Fruit fly (Drosophila melanogaster) whole organism, embryonic: Measurements from ENCODE around the gene Obp28a.

Experiments
- Bgb ChIP-seq: fragments of 200-800 bp; sonication (Bioruptor generic); IDR thresholded peaks from 2 replicates; pipeline ENCODE4 v1.3.6; 2022; ENCODE audit warnings: missing biosample characterization, missing genetic modification characterization; ENCODE audit not compliant: partially characterized antibody
- CG11398 ChIP-seq: fragments of 200-800 bp; sonication (Bioruptor generic); optimal IDR thresholded peaks from 2 replicates; lab custom pipeline; 2016; ENCODE audit warnings: missing biosample characterization, missing genetic modification characterization
- CG14710 ChIP-seq: fragments of 200-800 bp; sonication (Bioruptor generic); optimal IDR thresholded peaks from 3 replicates; lab custom pipeline; 2019; ENCODE audit warnings: missing biosample characterization, mild to moderate bottlenecking, missing genetic modification characterization, moderate library complexity
- CG1529 ChIP-seq: fragments of 200-800 bp; sonication (Bioruptor generic); optimal IDR thresholded peaks from 3 replicates; lab custom pipeline; 2018; ENCODE audit warnings: missing biosample characterization, missing genetic modification characterization
- CG1603 ChIP-seq: fragments of 200-800 bp; sonication (Bioruptor generic); optimal IDR thresholded peaks from 2 replicates; lab custom pipeline; 2019; ENCODE audit warnings: missing biosample characterization, mild to moderate bottlenecking, missing genetic modification characterization, moderate library complexity
- CG17328 ChIP-seq: fragments of 200-800 bp; sonication (Bioruptor generic); IDR thresholded peaks from 2 replicates; pipeline ENCODE4 v1.3.6; 2022; ENCODE audit warnings: missing biosample characterization, missing genetic modification characterization
- CG17359 ChIP-seq: fragments of 200-800 bp; sonication (Bioruptor generic); optimal IDR thresholded peaks from 3 replicates; lab custom pipeline; 2018; ENCODE audit warnings: missing biosample characterization, mild to moderate bottlenecking, missing genetic modification characterization, moderate library complexity
- CG17361 ChIP-seq: fragments of 200-800 bp; sonication (Bioruptor generic); IDR thresholded peaks from 3 replicates; pipeline ENCODE4 v1.3.6; 2022; ENCODE audit warnings: missing biosample characterization, missing genetic modification characterization
- CG18262 ChIP-seq: fragments of 200-800 bp; optimal IDR thresholded peaks from 3 replicates; lab custom pipeline; 2019; ENCODE audit warnings: missing biosample characterization, mild to moderate bottlenecking, missing genetic modification characterization, moderate library complexity
- CG2116 ChIP-seq: fragments of 200-800 bp; sonication (Bioruptor generic); optimal IDR thresholded peaks from 3 replicates; lab custom pipeline; 2018; ENCODE audit warnings: missing biosample characterization, mild to moderate bottlenecking, missing genetic modification characterization
- CG30431 ChIP-seq: fragments of 200-800 bp; sonication (Bioruptor generic); optimal IDR thresholded peaks from 2 replicates; lab custom pipeline; 2017; ENCODE audit warnings: missing biosample characterization, missing genetic modification characterization
- CG42726 ChIP-seq: fragments of 200-800 bp; sonication (Bioruptor generic); IDR thresholded peaks from 2 replicates; pipeline ENCODE4 v1.3.6; 2022; ENCODE audit warnings: missing biosample characterization, missing genetic modification characterization; ENCODE audit not compliant: partially characterized antibody
- CG43689 ChIP-seq: fragments of 200-800 bp; sonication (Bioruptor generic); IDR thresholded peaks from 2 replicates; pipeline ENCODE4 v1.3.6; 2022; ENCODE audit warnings: missing biosample characterization, missing genetic modification characterization
- CG6813 ChIP-seq: fragments of 200-800 bp; sonication (Bioruptor generic); optimal IDR thresholded peaks from 2 replicates; lab custom pipeline; 2017; ENCODE audit warnings: missing biosample characterization, missing genetic modification characterization, mild to moderate bottlenecking, moderate library complexity, missing genetic modification reagents
- CG7839 ChIP-seq: fragments of 200-800 bp; sonication (Bioruptor generic); optimal IDR thresholded peaks from 3 replicates; lab custom pipeline; 2018; ENCODE audit warnings: missing biosample characterization, mild to moderate bottlenecking, missing genetic modification characterization, moderate library complexity
- CG8290 ChIP-seq, 3 experiments: fragments of 200-800 bp; sonication (Bioruptor generic); optimal IDR thresholded peaks; 2 replicates each; lab custom pipeline; 2016 to 2019; ENCODE audit warnings: missing biosample characterization in 3 of 3, missing genetic modification characterization in 3 of 3, mild to moderate bottlenecking in 2 of 3, moderate library complexity in 1 of 3
- CG8478 ChIP-seq: fragments of >200 bp; optimal IDR thresholded peaks from 2 replicates; lab custom pipeline; 2018
- CG9876 ChIP-seq: fragments of 200-800 bp; sonication (Bioruptor generic); optimal IDR thresholded peaks from 2 replicates; lab custom pipeline; 2016; ENCODE audit warnings: missing biosample characterization, missing genetic modification characterization
- CkIIα-i1 ChIP-seq: fragments of 200-800 bp; sonication (Bioruptor generic); IDR thresholded peaks from 2 replicates; pipeline ENCODE4 v1.3.6; 2022; ENCODE audit warnings: missing biosample characterization, missing genetic modification characterization
- CoRest ChIP-seq: fragments of 200-800 bp; sonication (Bioruptor generic); optimal IDR thresholded peaks from 3 replicates; lab custom pipeline; 2018; ENCODE audit warnings: missing biosample characterization, mild to moderate bottlenecking, missing genetic modification characterization, moderate library complexity
- Eip74EF ChIP-seq, 2 experiments: fragments of 200-800 bp in 1 of 2; fragments of >200 bp in 1 of 2; sonication (Bioruptor generic) in 1 of 2; optimal IDR thresholded peaks; 2 replicates each; lab custom pipeline; 2017 to 2019; ENCODE audit warnings: missing biosample characterization in 2 of 2, missing genetic modification characterization in 2 of 2, mild to moderate bottlenecking in 1 of 2, moderate library complexity in 1 of 2
- Ets97D ChIP-seq: fragments of 200-800 bp; sonication (Bioruptor generic); optimal IDR thresholded peaks from 3 replicates; lab custom pipeline; 2016; ENCODE audit warnings: missing biosample characterization, missing genetic modification characterization
- Jarid2 ChIP-seq: fragments of 200-800 bp; sonication (Bioruptor generic); optimal IDR thresholded peaks from 3 replicates; lab custom pipeline; 2017; ENCODE audit warnings: mild to moderate bottlenecking, missing biosample characterization, missing genetic modification reagents, missing genetic modification characterization
- Lpt ChIP-seq: fragments of >200 bp; optimal IDR thresholded peaks from 2 replicates; lab custom pipeline; 2018; ENCODE audit warnings: missing biosample characterization, missing genetic modification characterization
- Myb ChIP-seq: fragments of 200-800 bp; sonication (Bioruptor generic); optimal IDR thresholded peaks from 2 replicates; lab custom pipeline; 2016; ENCODE audit warnings: missing biosample characterization, missing genetic modification characterization
- Ptx1 ChIP-seq: fragments of 200-800 bp; sonication (Bioruptor generic); IDR thresholded peaks from 2 replicates; pipeline ENCODE4 v1.3.6; 2022; ENCODE audit warnings: missing biosample characterization, missing genetic modification characterization
- Side ChIP-seq: fragments of 200-800 bp; sonication (Bioruptor generic); optimal IDR thresholded peaks from 2 replicates; lab custom pipeline; 2016; ENCODE audit warnings: missing biosample characterization, missing genetic modification characterization
- Stat92E ChIP-seq, 3 experiments: fragments of >200 bp in 2 of 3; fragments of 200-800 bp in 1 of 3; sonication (Bioruptor generic) in 1 of 3; optimal IDR thresholded peaks; 2 replicates each; lab custom pipeline; 2017 to 2019; ENCODE audit warnings: missing biosample characterization in 3 of 3, missing genetic modification characterization in 3 of 3, mild to moderate bottlenecking in 1 of 3, moderate library complexity in 1 of 3
- TFAM ChIP-seq: fragments of 200-800 bp; sonication (Bioruptor generic); optimal IDR thresholded peaks from 2 replicates; lab custom pipeline; 2017; ENCODE audit warnings: missing biosample characterization, missing genetic modification characterization, inconsistent platforms
- Xrp1 ChIP-seq: fragments of 200-800 bp; sonication (Bioruptor generic); IDR thresholded peaks from 2 replicates; pipeline ENCODE4 v1.3.6; 2022; ENCODE audit warnings: missing biosample characterization, missing genetic modification characterization
- bowl ChIP-seq: fragments of 200-800 bp; sonication (Bioruptor generic); IDR thresholded peaks from 2 replicates; pipeline ENCODE4 v1.3.6; 2022; ENCODE audit warnings: missing biosample characterization, missing genetic modification characterization
- bsh ChIP-seq, 2 experiments: fragments of 200-800 bp; sonication (Bioruptor generic); optimal IDR thresholded peaks; 2 replicates each; lab custom pipeline; 2017 to 2018; ENCODE audit warnings: mild to moderate bottlenecking in 2 of 2, missing biosample characterization in 2 of 2, missing genetic modification characterization in 2 of 2, moderate library complexity in 1 of 2
- dmrt11E ChIP-seq: fragments of 200-800 bp; sonication (Bioruptor generic); optimal IDR thresholded peaks from 3 replicates; lab custom pipeline; 2018; ENCODE audit warnings: missing biosample characterization, mild to moderate bottlenecking, missing genetic modification characterization, moderate library complexity
- fu2 ChIP-seq: fragments of 200-800 bp; sonication (Bioruptor generic); optimal IDR thresholded peaks from 2 replicates; lab custom pipeline; 2016; ENCODE audit warnings: missing biosample characterization, missing genetic modification characterization
- gsb-n ChIP-seq: fragments of 200-800 bp; sonication (Bioruptor generic); optimal IDR thresholded peaks from 3 replicates; lab custom pipeline; 2018; ENCODE audit warnings: missing biosample characterization, mild to moderate bottlenecking, missing genetic modification characterization
- her ChIP-seq: fragments of 200-800 bp; sonication (Bioruptor generic); optimal IDR thresholded peaks from 2 replicates; lab custom pipeline; 2016; ENCODE audit warnings: missing biosample characterization, missing genetic modification characterization
- ind ChIP-seq: fragments of 200-800 bp; sonication (Bioruptor generic); optimal IDR thresholded peaks from 3 replicates; lab custom pipeline; 2016; ENCODE audit warnings: missing biosample characterization, missing genetic modification characterization
- lab ChIP-seq: fragments of 200-800 bp; sonication (Bioruptor generic); optimal IDR thresholded peaks from 3 replicates; lab custom pipeline; 2017; ENCODE audit warnings: missing biosample characterization, missing genetic modification characterization, mild to moderate bottlenecking, moderate library complexity, missing genetic modification reagents
- nmo ChIP-seq: fragments of 200-800 bp; sonication (Bioruptor generic); optimal IDR thresholded peaks from 2 replicates; lab custom pipeline; 2018; ENCODE audit warnings: missing biosample characterization, mild to moderate bottlenecking, missing genetic modification characterization, moderate library complexity
- odd ChIP-seq: fragments of 200-800 bp; sonication (Bioruptor generic); optimal IDR thresholded peaks from 2 replicates; lab custom pipeline; 2017; ENCODE audit warnings: missing biosample characterization, mild to moderate bottlenecking, missing genetic modification characterization
- pan ChIP-seq, 4 experiments: fragments of >200 bp in 3 of 4; fragments of 200-800 bp in 1 of 4; sonication (Bioruptor generic) in 1 of 4; optimal IDR thresholded peaks in 3 of 4; IDR thresholded peaks in 1 of 4; 2 replicates each; pipeline versions ENCODE4 v1.3.6 to Lab custom; 2017 to 2022; ENCODE audit warnings: missing biosample characterization in 2 of 4, missing genetic modification characterization in 2 of 4, mixed read lengths in 1 of 4
- slou ChIP-seq: fragments of 200-800 bp; sonication (Bioruptor generic); optimal IDR thresholded peaks from 3 replicates; lab custom pipeline; 2016; ENCODE audit warnings: missing biosample characterization, missing genetic modification characterization
- slp2 ChIP-seq: fragments of 200-800 bp; sonication (Bioruptor generic); optimal IDR thresholded peaks from 2 replicates; lab custom pipeline; 2016; ENCODE audit warnings: missing biosample characterization, missing genetic modification characterization
- so ChIP-seq: fragments of 200-800 bp; sonication (Bioruptor generic); IDR thresholded peaks from 3 replicates; pipeline ENCODE4 v1.3.6; 2022; ENCODE audit warnings: missing biosample characterization, missing genetic modification characterization
- tgo ChIP-seq: fragments of 200-800 bp; sonication (Bioruptor generic); IDR thresholded peaks from 3 replicates; pipeline ENCODE4 v1.3.6; 2022; ENCODE audit warnings: missing biosample characterization, missing genetic modification characterization
- toy ChIP-seq: fragments of 200-800 bp; sonication (Bioruptor generic); IDR thresholded peaks from 2 replicates; pipeline ENCODE4 v1.3.6; 2022; ENCODE audit warnings: missing biosample characterization, missing genetic modification characterization
- trem ChIP-seq: fragments of 200-800 bp; optimal IDR thresholded peaks from 3 replicates; lab custom pipeline; 2019; ENCODE audit warnings: missing biosample characterization, mild to moderate bottlenecking, missing genetic modification characterization, moderate library complexity
- unpg ChIP-seq: fragments of 200-800 bp; sonication (Bioruptor generic); optimal IDR thresholded peaks from 3 replicates; lab custom pipeline; 2018; ENCODE audit warnings: missing biosample characterization, mild to moderate bottlenecking, missing genetic modification characterization, moderate library complexity
- zen ChIP-seq: fragments of 200-800 bp; sonication (Bioruptor generic); optimal IDR thresholded peaks from 3 replicates; lab custom pipeline; 2018; ENCODE audit warnings: missing biosample characterization, mild to moderate bottlenecking, missing genetic modification characterization, moderate library complexity

Obp28a gene

dm6 chr2L:7544267-7544670 lies 47.1 kb upstream of the Obp28a start (continued):
- TF ChIP-seq CG18262 (tag; lab: Kevin White, UChicago) (peak; percentile 44), Bgb (GFP tag; lab: Robert Waterston, UW) (peak; percentile 23; the same call in 1 of the 2 replicates), slou (no peak), lab (peak; percentile 15), gsb-n (peak; percentile 54), Stat92E (GFP tag; optimal IDR thresholded peaks at IDR 0.05; lab: Kevin White, UChicago) (peak in 1 of 3 experiments; percentile 53), trem (tag; lab: Kevin White, UChicago) (peak; percentile 10), CG17328 (GFP tag; lab: Robert Waterston, UW) (no peak), fu2 (no peak), nmo (GFP tag; lab: Kevin White, UChicago) (peak; percentile 9), CG14710 (tag; lab: Kevin White, UChicago) (peak; percentile 3), CG9876 (GFP tag; lab: Kevin White, UChicago) (no peak), CG42726 (GFP tag; lab: Robert Waterston, UW) (0 out of 2 replicates have a peak, but pooled peaks have one; percentile 5), CG17359 (tag; lab: Kevin White, UChicago) (peak; percentile 10), zen (tag; lab: Kevin White, UChicago) (no peak), tgo (GFP tag; lab: Robert Waterston, UW) (peak; percentile 22; the same call in 1 of the 3 replicates), CoRest (tag; lab: Kevin White, UChicago) (no peak), CG8290 (GFP tag; optimal IDR thresholded peaks at IDR 0.05; lab: Kevin White, UChicago) (peak; percentile 9), CG8290 (tag; optimal IDR thresholded peaks at IDR 0.05; lab: Kevin White, UChicago) (peak in 1 of 2 experiments; percentile 26), bsh (GFP tag; optimal IDR thresholded peaks at IDR 0.05; lab: Kevin White, UChicago) (peak in 1 of 2 experiments; percentile 36), CG7839 (tag; lab: Kevin White, UChicago) (peak; percentile 21), CG8478 (lab: Kevin White, UChicago) (no peak), Ptx1 (GFP tag; lab: Robert Waterston, UW) (0 out of 2 replicates have a peak, but pooled peaks have one; percentile 30), pan (optimal IDR thresholded peaks at IDR 0.05; lab: Kevin White, UChicago) (no peak), pan (GFP tag; optimal IDR thresholded peaks at IDR 0.05 in 1 of 2, IDR thresholded peaks at IDR 0.05 in 1 of 2) (peak in 1 of 2 experiments; percentile 40), so (GFP tag; lab: Robert Waterston, UW) (0 out of 3 replicates have a peak, but pooled peaks have one; percentile 17), CG2116 (GFP tag; lab: Kevin White, UChicago) (peak; percentile 23), TFAM (GFP tag; lab: Kevin White, UChicago) (no peak), CkIIα-i1 (GFP tag; lab: Robert Waterston, UW) (no peak), bowl (GFP tag; lab: Robert Waterston, UW) (no peak), CG30431 (peak; percentile 11), CG43689 (no peak), toy (no peak), CG1603 (tag; lab: Kevin White, UChicago) (peak; percentile 27), her (GFP tag; lab: Kevin White, UChicago) (no peak), slp2 (GFP tag; lab: Kevin White, UChicago) (no peak), Ets97D (peak; percentile 5), unpg (GFP tag; lab: Kevin White, UChicago) (peak; percentile 45), odd (peak; percentile 6), Eip74EF (GFP tag; optimal IDR thresholded peaks at IDR 0.05; lab: Kevin White, UChicago) (peak in 1 of 2 experiments; percentile 60), ind (no peak), Jarid2 (GFP tag; lab: Kevin White, UChicago) (peak; percentile 89), CG17361 (0 out of 3 replicates have a peak, but pooled peaks have one; percentile 21), Lpt (GFP tag; lab: Kevin White, UChicago) (no peak), Myb (GFP tag; lab: Kevin White, UChicago) (no peak), Side (GFP tag; lab: Kevin White, UChicago) (peak; percentile 28), Xrp1 (GFP tag; lab: Robert Waterston, UW) (peak; percentile 23; the same call in 1 of the 2 replicates), CG6813 (no peak), CG11398 (GFP tag; lab: Kevin White, UChicago) (peak; percentile 25), dmrt11E (tag; lab: Kevin White, UChicago) (peak; percentile 35), CG1529 (GFP tag; lab: Kevin White, UChicago) (no peak)
